Fruit fly (Drosophila melanogaster) S2 (cell line): ENCODE results near the gene Sfp24Bb.
A peak's percentile ranks its signal among the peaks of the same experiment; 100 is the strongest.

Experiments used
- CG8478 ChIP-seq: fragments of >200 bp; optimal IDR thresholded peaks from 2 replicates; lab custom pipeline; 2018
- CTCF ChIP-seq, 2 experiments: fragments of >200 bp; optimal IDR thresholded peaks; 2 replicates each; lab custom pipeline; 2018

DNA sequence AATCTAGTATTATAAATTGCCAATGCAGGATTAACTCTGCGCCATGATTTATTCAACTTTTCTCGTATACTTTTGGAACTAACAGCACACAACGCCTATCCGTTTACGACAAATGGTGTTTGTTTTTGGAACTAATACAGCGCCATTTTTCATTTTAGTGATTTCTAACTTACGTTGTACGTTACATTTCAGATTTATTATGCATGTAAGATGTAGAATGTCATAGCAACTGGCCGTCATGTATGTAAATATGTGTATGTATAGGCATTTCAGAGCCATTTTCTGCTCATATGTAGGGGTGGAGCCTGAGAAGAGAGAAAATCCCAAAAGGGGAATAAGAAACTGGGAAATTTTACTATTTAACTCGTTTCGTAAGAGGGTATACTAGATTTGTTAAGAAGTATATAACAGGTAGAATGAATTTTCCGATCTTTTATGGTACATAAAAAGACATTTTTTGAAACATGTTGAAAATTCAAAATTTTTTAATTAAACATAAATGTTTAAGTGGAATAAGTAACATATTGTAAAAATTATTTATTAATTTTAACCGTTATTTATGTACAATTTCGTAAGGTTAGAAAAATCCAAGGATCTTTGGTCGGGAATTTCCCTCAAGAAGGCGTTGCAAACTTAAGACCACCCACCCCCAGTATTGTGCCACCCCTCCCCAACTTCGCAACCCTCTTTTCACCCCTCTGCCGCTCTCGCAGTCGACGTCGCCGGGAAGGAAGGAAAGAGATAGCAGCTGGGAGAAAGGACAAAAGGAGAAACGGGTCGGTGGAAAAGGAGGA is 12.0 kb downstream of the Sfp24Bb start:
- TF ChIP-seq CG8478 = no peak
- TF ChIP-seq CTCF (optimal IDR thresholded peaks at IDR 0.05; lab: Kevin White, UChicago) = peak; percentile 98 to 99
